Worm (Caenorhabditis elegans) whole organism, L4/young adult: ENCODE results near the gene srz-94.

Experiments
- W03F9.2 ChIP-seq: fragments of 150-350 bp; optimal IDR thresholded peaks from 2 replicates; lab custom pipeline; 2014; ENCODE audit warnings: missing biosample characterization, missing genetic modification characterization
- him-1 ChIP-seq: sonication (generic microtip); optimal IDR thresholded peaks from 2 replicates; lab custom pipeline; 2016; ENCODE audit warnings: missing genotype, missing genetic modification reagents, missing genetic modification characterization, missing compliant biosample characterization

- TF ChIP-seq him-1 (no peak), W03F9.2 (tag; lab: Kevin White, UChicago) (no peak)
These were observed 21.7 kb downstream of the srz-94 start, which contains the start of gene clc-13 for ce11 chrV:17014050-17014449.
